Fruit fly (Drosophila melanogaster) whole organism, embryonic: ENCODE measurements around the gene SmD1.

Source experiments
- ATbp ChIP-seq: fragments of 200-800 bp; sonication (Bioruptor generic); optimal IDR thresholded peaks from 2 replicates; lab custom pipeline; 2017; ENCODE audit warnings: missing biosample characterization, mild to moderate bottlenecking, missing genetic modification characterization, missing genetic modification reagents
- Ada2b ChIP-seq: fragments of 200-800 bp; sonication (Bioruptor generic); IDR thresholded peaks from 2 replicates; pipeline ENCODE4 v1.3.6; 2022; ENCODE audit warnings: missing biosample characterization, missing genetic modification characterization
- Aef1 ChIP-seq: fragments of 200-800 bp; sonication (Bioruptor generic); IDR thresholded peaks from 3 replicates; pipeline ENCODE4 v1.3.6; 2022; ENCODE audit warnings: missing biosample characterization, missing genetic modification characterization
- Asciz ChIP-seq: fragments of 200-800 bp; sonication (Bioruptor generic); optimal IDR thresholded peaks from 2 replicates; lab custom pipeline; 2017; ENCODE audit warnings: missing biosample characterization, mild to moderate bottlenecking, missing genetic modification characterization, missing genetic modification reagents
- C15 ChIP-seq: fragments of 200-800 bp; sonication (Bioruptor generic); IDR thresholded peaks from 3 replicates; pipeline ENCODE4 v1.3.6; 2022; ENCODE audit warnings: missing biosample characterization, missing genetic modification characterization
- CG10267 ChIP-seq: fragments of 200-800 bp; sonication (Bioruptor generic); optimal IDR thresholded peaks from 2 replicates; lab custom pipeline; 2018; ENCODE audit warnings: missing biosample characterization, mild to moderate bottlenecking, missing genetic modification characterization, moderate library complexity
- CG11247 ChIP-seq: fragments of 200-800 bp; sonication (Bioruptor generic); IDR thresholded peaks from 2 replicates; pipeline ENCODE4 v1.3.6; 2022; ENCODE audit warnings: missing biosample characterization, missing genetic modification characterization
- CG12236 ChIP-seq: fragments of 200-800 bp; sonication (Bioruptor generic); optimal IDR thresholded peaks from 2 replicates; lab custom pipeline; 2016; ENCODE audit warnings: missing biosample characterization, missing genetic modification characterization
- CG12391 ChIP-seq: fragments of 200-800 bp; sonication (Bioruptor generic); optimal IDR thresholded peaks from 3 replicates; lab custom pipeline; 2018; ENCODE audit warnings: missing biosample characterization, mild to moderate bottlenecking, missing genetic modification characterization, moderate library complexity
- CG13775 ChIP-seq: fragments of 200-800 bp; sonication (Bioruptor generic); optimal IDR thresholded peaks from 3 replicates; lab custom pipeline; 2017; ENCODE audit warnings: missing biosample characterization, mild to moderate bottlenecking, missing genetic modification characterization
- CG15479 ChIP-seq: fragments of 200-800 bp; sonication (Bioruptor generic); optimal IDR thresholded peaks from 3 replicates; lab custom pipeline; 2019; ENCODE audit warnings: missing biosample characterization, mild to moderate bottlenecking, missing genetic modification characterization, moderate library complexity
- CG15514 ChIP-seq: fragments of 200-800 bp; sonication (Bioruptor generic); optimal IDR thresholded peaks from 3 replicates; lab custom pipeline; 2017; ENCODE audit warnings: missing biosample characterization, missing genetic modification characterization, mild to moderate bottlenecking, moderate library complexity, missing genetic modification reagents
- CG1602 ChIP-seq: fragments of 200-800 bp; sonication (Bioruptor generic); optimal IDR thresholded peaks from 3 replicates; lab custom pipeline; 2016; ENCODE audit warnings: missing biosample characterization, missing genetic modification characterization
- CG17612 ChIP-seq: fragments of 200-800 bp; sonication (Bioruptor generic); IDR thresholded peaks from 2 replicates; pipeline ENCODE4 v1.3.6; 2022; ENCODE audit warnings: missing biosample characterization, missing genetic modification characterization
- CG3407 ChIP-seq: fragments of 200-800 bp; sonication (Bioruptor generic); optimal IDR thresholded peaks from 2 replicates; lab custom pipeline; 2018; ENCODE audit warnings: missing biosample characterization, mild to moderate bottlenecking, missing genetic modification characterization
- CG5953 ChIP-seq: fragments of 200-800 bp; sonication (Bioruptor generic); IDR thresholded peaks from 2 replicates; pipeline ENCODE4 v1.3.6; 2022; ENCODE audit warnings: missing biosample characterization, missing genetic modification characterization
- CG6175 ChIP-seq: fragments of 200-800 bp; sonication (Bioruptor generic); IDR thresholded peaks from 3 replicates; pipeline ENCODE4 v1.3.6; 2022; ENCODE audit warnings: missing biosample characterization, missing genetic modification characterization
- CG6254 ChIP-seq: fragments of 200-800 bp; sonication (Bioruptor generic); optimal IDR thresholded peaks from 3 replicates; lab custom pipeline; 2017; ENCODE audit warnings: mild to moderate bottlenecking, missing biosample characterization, missing genetic modification reagents, missing genetic modification characterization
- CG8290 ChIP-seq, 3 experiments: fragments of 200-800 bp; sonication (Bioruptor generic); optimal IDR thresholded peaks; 2 replicates each; lab custom pipeline; 2016 to 2019; ENCODE audit warnings: missing biosample characterization in 3 of 3, missing genetic modification characterization in 3 of 3, mild to moderate bottlenecking in 2 of 3, moderate library complexity in 1 of 3
- CG8944 ChIP-seq: fragments of 200-800 bp; sonication (Bioruptor generic); optimal IDR thresholded peaks from 3 replicates; lab custom pipeline; 2016; ENCODE audit warnings: missing biosample characterization, missing genetic modification characterization
- CG9817 ChIP-seq: fragments of 200-800 bp; sonication (Bioruptor generic); optimal IDR thresholded peaks from 2 replicates; lab custom pipeline; 2018; ENCODE audit warnings: missing biosample characterization, mild to moderate bottlenecking, missing genetic modification characterization, moderate library complexity
- Dek ChIP-seq: fragments of 200-800 bp; sonication (Bioruptor generic); optimal IDR thresholded peaks from 3 replicates; lab custom pipeline; 2019; ENCODE audit warnings: missing biosample characterization, mild to moderate bottlenecking, missing genetic modification characterization, moderate library complexity
- Dfd ChIP-seq, 2 experiments: fragments of >200 bp; optimal IDR thresholded peaks; 2 replicates each; lab custom pipeline; 2017; ENCODE audit warnings: missing biosample characterization in 2 of 2, missing genetic modification characterization in 2 of 2
- Ravus ChIP-seq: fragments of 200-800 bp; sonication (Bioruptor generic); IDR thresholded peaks from 2 replicates; pipeline ENCODE4 v1.3.6; 2022; ENCODE audit warnings: missing biosample characterization, missing genetic modification characterization
- Tbp ChIP-seq: fragments of >200 bp; optimal IDR thresholded peaks from 2 replicates; lab custom pipeline; 2018; ENCODE audit warnings: missing biosample characterization, missing genetic modification characterization
- Trl ChIP-seq, 3 experiments: fragments of >200 bp in 2 of 3; fragments of 200-800 bp in 1 of 3; sonication (Bioruptor generic) in 1 of 3; optimal IDR thresholded peaks; 2 replicates in 1 of 3; 3 replicates in 2 of 3; lab custom pipeline; 2016 to 2017; ENCODE audit warnings: missing biosample characterization in 1 of 3, missing genetic modification characterization in 1 of 3
- Xbp1 ChIP-seq: fragments of 200-800 bp; sonication (Bioruptor generic); optimal IDR thresholded peaks from 3 replicates; lab custom pipeline; 2016; ENCODE audit warnings: missing biosample characterization, mild to moderate bottlenecking, missing genetic modification characterization
- Xrp1 ChIP-seq: fragments of 200-800 bp; sonication (Bioruptor generic); IDR thresholded peaks from 2 replicates; pipeline ENCODE4 v1.3.6; 2022; ENCODE audit warnings: missing biosample characterization, missing genetic modification characterization
- abd-A ChIP-seq: fragments of 200-800 bp; sonication (Bioruptor generic); optimal IDR thresholded peaks from 3 replicates; lab custom pipeline; 2019; ENCODE audit warnings: missing biosample characterization, mild to moderate bottlenecking, missing genetic modification characterization, moderate library complexity
- az2 ChIP-seq: fragments of 200-800 bp; sonication (Bioruptor generic); optimal IDR thresholded peaks from 3 replicates; lab custom pipeline; 2016; ENCODE audit warnings: missing biosample characterization, missing genetic modification characterization
- bowl ChIP-seq: fragments of 200-800 bp; sonication (Bioruptor generic); IDR thresholded peaks from 2 replicates; pipeline ENCODE4 v1.3.6; 2022; ENCODE audit warnings: missing biosample characterization, missing genetic modification characterization
- chinmo ChIP-seq: fragments of 200-800 bp; sonication (Bioruptor generic); IDR thresholded peaks from 4 replicates; pipeline ENCODE4 v1.3.6; 2022; ENCODE audit warnings: missing biosample characterization, missing genetic modification characterization; ENCODE audit not compliant: partially characterized antibody
- dimm ChIP-seq: fragments of 200-800 bp; sonication (Bioruptor generic); IDR thresholded peaks from 2 replicates; pipeline ENCODE4 v1.3.6; 2022; ENCODE audit warnings: missing biosample characterization, missing genetic modification characterization
- dmrt11E ChIP-seq: fragments of 200-800 bp; sonication (Bioruptor generic); optimal IDR thresholded peaks from 3 replicates; lab custom pipeline; 2018; ENCODE audit warnings: missing biosample characterization, mild to moderate bottlenecking, missing genetic modification characterization, moderate library complexity
- dmrt99B ChIP-seq: fragments of 200-800 bp; sonication (Bioruptor generic); optimal IDR thresholded peaks from 2 replicates; lab custom pipeline; 2018; ENCODE audit warnings: missing biosample characterization, mild to moderate bottlenecking, missing genetic modification characterization, moderate library complexity
- emc ChIP-seq: fragments of 200-800 bp; sonication (Bioruptor generic); optimal IDR thresholded peaks from 2 replicates; lab custom pipeline; 2016; ENCODE audit warnings: missing biosample characterization, missing genetic modification characterization
- ewg ChIP-seq: fragments of 200-800 bp; sonication (Bioruptor generic); optimal IDR thresholded peaks from 3 replicates; lab custom pipeline; 2017; ENCODE audit warnings: mild to moderate bottlenecking, missing biosample characterization, missing genetic modification reagents, missing genetic modification characterization
- gsb-n ChIP-seq: fragments of 200-800 bp; sonication (Bioruptor generic); optimal IDR thresholded peaks from 3 replicates; lab custom pipeline; 2018; ENCODE audit warnings: missing biosample characterization, mild to moderate bottlenecking, missing genetic modification characterization
- hbn ChIP-seq: fragments of 200-800 bp; sonication (Bioruptor generic); IDR thresholded peaks from 2 replicates; pipeline ENCODE4 v1.3.6; 2022; ENCODE audit warnings: missing biosample characterization, missing genetic modification characterization; ENCODE audit not compliant: partially characterized antibody
- hkb ChIP-seq, 2 experiments: fragments of 200-800 bp in 1 of 2; fragments of >200 bp in 1 of 2; sonication (Bioruptor generic) in 1 of 2; IDR thresholded peaks in 1 of 2; optimal IDR thresholded peaks in 1 of 2; 2 replicates each; pipeline versions ENCODE4 v1.3.6 to Lab custom; 2017 to 2022; ENCODE audit warnings: missing biosample characterization in 1 of 2, missing genetic modification characterization in 1 of 2
- inv ChIP-seq: fragments of 200-800 bp; sonication (Bioruptor generic); IDR thresholded peaks from 2 replicates; pipeline ENCODE4 v1.3.6; 2022; ENCODE audit warnings: missing biosample characterization, missing genetic modification characterization; ENCODE audit not compliant: partially characterized antibody
- jigr1 ChIP-seq: fragments of 200-800 bp; sonication (Bioruptor generic); IDR thresholded peaks from 3 replicates; pipeline ENCODE4 v1.3.6; 2022; ENCODE audit warnings: missing biosample characterization, missing genetic modification characterization
- nerfin-1 ChIP-seq: fragments of 200-800 bp; sonication (Bioruptor generic); optimal IDR thresholded peaks from 3 replicates; lab custom pipeline; 2019; ENCODE audit warnings: missing biosample characterization, mild to moderate bottlenecking, missing genetic modification characterization, moderate library complexity
- pan ChIP-seq, 4 experiments: fragments of >200 bp in 3 of 4; fragments of 200-800 bp in 1 of 4; sonication (Bioruptor generic) in 1 of 4; optimal IDR thresholded peaks in 3 of 4; IDR thresholded peaks in 1 of 4; 2 replicates each; pipeline versions ENCODE4 v1.3.6 to Lab custom; 2017 to 2022; ENCODE audit warnings: missing biosample characterization in 2 of 4, missing genetic modification characterization in 2 of 4, mixed read lengths in 1 of 4
- run ChIP-seq: fragments of 200-800 bp; sonication (Bioruptor generic); optimal IDR thresholded peaks from 3 replicates; lab custom pipeline; 2018; ENCODE audit warnings: missing biosample characterization, mild to moderate bottlenecking, missing genetic modification characterization
- sob ChIP-seq: fragments of 200-800 bp; sonication (Bioruptor generic); IDR thresholded peaks from 2 replicates; pipeline ENCODE4 v1.3.6; 2022; ENCODE audit warnings: missing biosample characterization, missing genetic modification characterization
- stwl ChIP-seq: fragments of 200-800 bp; sonication (Bioruptor generic); optimal IDR thresholded peaks from 3 replicates; lab custom pipeline; 2018; ENCODE audit warnings: missing biosample characterization, mild to moderate bottlenecking, missing genetic modification characterization, moderate library complexity
- tin ChIP-seq: fragments of 200-800 bp; sonication (Bioruptor generic); optimal IDR thresholded peaks from 3 replicates; lab custom pipeline; 2016; ENCODE audit warnings: missing biosample characterization, missing genetic modification characterization
- tna ChIP-seq: fragments of 200-800 bp; sonication (Bioruptor generic); IDR thresholded peaks from 2 replicates; pipeline ENCODE4 v1.3.6; 2022; ENCODE audit warnings: missing biosample characterization, missing genetic modification characterization; ENCODE audit not compliant: partially characterized antibody

Gene SmD1

DNA sequence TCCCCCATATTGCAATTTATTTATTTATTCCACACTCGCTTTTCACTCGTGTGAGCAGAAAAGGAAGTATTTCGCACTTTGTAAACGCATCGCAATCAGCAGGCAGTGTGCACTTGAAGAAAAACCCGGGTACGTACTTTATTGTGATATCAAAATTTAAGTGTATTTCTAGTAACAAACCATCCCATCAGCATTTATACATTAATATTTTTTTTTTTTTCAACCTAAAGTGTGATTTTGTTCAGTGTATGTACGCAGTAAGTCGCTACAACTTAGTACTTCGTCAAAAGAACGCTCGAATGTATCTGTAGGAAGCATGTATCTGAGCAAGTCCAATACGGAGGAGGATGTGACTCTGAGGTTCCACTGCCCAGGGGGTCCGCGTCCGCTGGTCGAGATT is 8.7 kb downstream of the SmD1 start (continued):
- no peak for TF ChIP-seq run (tag; lab: Kevin White, UChicago)
- TF ChIP-seq Tbp (GFP tag; lab: Kevin White, UChicago) = no peak
- peak; percentile 10 for TF ChIP-seq CG10267 (tag; lab: Kevin White, UChicago)
- no peak for TF ChIP-seq gsb-n (tag; lab: Kevin White, UChicago)
- TF ChIP-seq az2 (GFP tag; lab: Kevin White, UChicago) = no peak
- TF ChIP-seq Aef1 = no peak
- no peak for TF ChIP-seq dimm (GFP tag; lab: Robert Waterston, UW)
- TF ChIP-seq hkb (optimal IDR thresholded peaks at IDR 0.05; lab: Kevin White, UChicago) = no peak
- peak; percentile 41; the same call in 1 of the 2 replicates for TF ChIP-seq hkb (GFP tag; IDR thresholded peaks at IDR 0.05; lab: Robert Waterston, UW)
- TF ChIP-seq CG9817 = no peak
- TF ChIP-seq CG1602 (GFP tag; lab: Kevin White, UChicago) = no peak
- no peak for TF ChIP-seq ATbp (GFP tag; lab: Kevin White, UChicago)
- no peak for TF ChIP-seq dmrt99B (tag; lab: Kevin White, UChicago)
- TF ChIP-seq dmrt11E (tag; lab: Kevin White, UChicago) = peak; percentile 30
- TF ChIP-seq chinmo (GFP tag; lab: Robert Waterston, UW) = no peak
- peak; percentile 30 for TF ChIP-seq tin
- no peak for TF ChIP-seq bowl
- TF ChIP-seq ewg (GFP tag; lab: Kevin White, UChicago) = no peak
- TF ChIP-seq jigr1 (GFP tag; lab: Robert Waterston, UW) = no peak
- TF ChIP-seq C15 = no peak
- TF ChIP-seq Dek (tag; lab: Kevin White, UChicago) = no peak
- TF ChIP-seq CG17612 (GFP tag; lab: Robert Waterston, UW) = no peak
- peak; percentile 22 for TF ChIP-seq CG12391 (tag; lab: Kevin White, UChicago)
- TF ChIP-seq CG8290 (GFP tag; optimal IDR thresholded peaks at IDR 0.05; lab: Kevin White, UChicago) = no peak
- TF ChIP-seq CG8290 (tag; optimal IDR thresholded peaks at IDR 0.05; lab: Kevin White, UChicago) = no peak
- no peak for TF ChIP-seq hbn
- no peak for TF ChIP-seq CG13775 (GFP tag; lab: Kevin White, UChicago)
- no peak for TF ChIP-seq CG15479 (GFP tag; lab: Kevin White, UChicago)
- TF ChIP-seq abd-A (tag; lab: Kevin White, UChicago) = no peak
- TF ChIP-seq CG6254 (GFP tag; lab: Kevin White, UChicago) = peak; percentile 25
- TF ChIP-seq CG5953 (GFP tag; lab: Robert Waterston, UW) = no peak
- TF ChIP-seq sob (GFP tag; lab: Robert Waterston, UW) = no peak
- TF ChIP-seq CG8944 (GFP tag; lab: Kevin White, UChicago) = no peak
- TF ChIP-seq Ravus (GFP tag; lab: Robert Waterston, UW) = no peak
- peak; percentile 12 for TF ChIP-seq Xbp1 (GFP tag; lab: Kevin White, UChicago)
- TF ChIP-seq tna (GFP tag; lab: Robert Waterston, UW) = no peak
- no peak for TF ChIP-seq emc (GFP tag; lab: Kevin White, UChicago)
- no peak for TF ChIP-seq stwl
- TF ChIP-seq CG11247 (GFP tag; lab: Robert Waterston, UW) = no peak
- no peak for TF ChIP-seq Trl (optimal IDR thresholded peaks at IDR 0.05; lab: Kevin White, UChicago)
- TF ChIP-seq Trl (GFP tag; optimal IDR thresholded peaks at IDR 0.05; lab: Kevin White, UChicago) = no peak
- TF ChIP-seq Asciz (GFP tag; lab: Kevin White, UChicago) = no peak
- TF ChIP-seq nerfin-1 (tag; lab: Kevin White, UChicago) = no peak
- TF ChIP-seq Xrp1 (GFP tag; lab: Robert Waterston, UW) = peak; percentile 67; the same call in 1 of the 2 replicates
- no peak for TF ChIP-seq pan (optimal IDR thresholded peaks at IDR 0.05; lab: Kevin White, UChicago)
- no peak for TF ChIP-seq pan (GFP tag; optimal IDR thresholded peaks at IDR 0.05 in 1 of 2, IDR thresholded peaks at IDR 0.05 in 1 of 2)
- TF ChIP-seq Ada2b (GFP tag; lab: Robert Waterston, UW) = peak; percentile 42; the same call in 1 of the 2 replicates
- TF ChIP-seq CG15514 (GFP tag; lab: Kevin White, UChicago) = no peak
- no peak for TF ChIP-seq Dfd (GFP tag; optimal IDR thresholded peaks at IDR 0.05; lab: Kevin White, UChicago)
- no peak for TF ChIP-seq CG12236 (GFP tag; lab: Kevin White, UChicago)
- TF ChIP-seq inv (GFP tag; lab: Robert Waterston, UW) = no peak
- no peak for TF ChIP-seq CG6175 (GFP tag; lab: Robert Waterston, UW)
- no peak for TF ChIP-seq CG3407 (GFP tag; lab: Kevin White, UChicago)
